Worm (Caenorhabditis elegans) whole organism, young adult: Measurements from ENCODE around the gene Y22D7AR.2.

ENCODE experiments used
- B0261.1 ChIP-seq: sonication (generic microtip); optimal IDR thresholded peaks from 2 replicates; lab custom pipeline; 2016; ENCODE audit warnings: mild to moderate bottlenecking, missing genetic modification characterization, moderate library complexity, missing compliant biosample characterization
- C17E4.6 ChIP-seq: fragments of 200-800 bp; sonication (Bioruptor generic); IDR thresholded peaks from 2 replicates; pipeline ENCODE4 v1.3.6; 2022; ENCODE audit warnings: missing genetic modification reagents, missing genetic modification characterization, missing compliant biosample characterization
- F57A8.1 ChIP-seq: fragments of 200-800 bp; sonication (Bioruptor generic); optimal IDR thresholded peaks from 2 replicates; lab custom pipeline; 2018; ENCODE audit warnings: mild to moderate bottlenecking, missing genetic modification characterization, moderate library complexity, missing compliant biosample characterization
- Y53F4B.3 ChIP-seq: fragments of 200-800 bp; sonication (Bioruptor generic); IDR thresholded peaks from 2 replicates; pipeline ENCODE4 v1.3.6; 2022; ENCODE audit warnings: missing genetic modification reagents, missing genetic modification characterization, missing compliant biosample characterization
- Y95B8A.8 ChIP-seq: fragments of 200-800 bp; sonication (Bioruptor generic); IDR thresholded peaks from 2 replicates; pipeline ENCODE4 v1.3.6; 2022; ENCODE audit warnings: missing genetic modification reagents, missing genetic modification characterization, missing compliant biosample characterization
- aptf-2 ChIP-seq: fragments of 200-800 bp; sonication (Bioruptor generic); conservative IDR thresholded peaks from 2 replicates; pipeline ENCODE4 v1.3.6; 2022; ENCODE audit warnings: missing genetic modification reagents, missing genetic modification characterization, missing compliant biosample characterization
- athp-1 ChIP-seq: sonication (generic microtip); optimal IDR thresholded peaks from 2 replicates; lab custom pipeline; 2017; ENCODE audit warnings: mild to moderate bottlenecking, missing genetic modification characterization, missing compliant biosample characterization
- cebp-1 ChIP-seq, 2 experiments: fragments of 200-800 bp in 1 of 2; sonication (Bioruptor generic) in 1 of 2; sonication (generic microtip) in 1 of 2; IDR thresholded peaks in 1 of 2; optimal IDR thresholded peaks in 1 of 2; 2 replicates each; pipeline versions ENCODE4 v1.3.6 to Lab custom; 2017 to 2022; ENCODE audit warnings: missing compliant biosample characterization in 2 of 2, missing genetic modification characterization in 2 of 2, mild to moderate bottlenecking in 1 of 2, missing genetic modification reagents in 1 of 2, moderate library complexity in 1 of 2
- chd-7 ChIP-seq: sonication (generic microtip); optimal IDR thresholded peaks from 2 replicates; lab custom pipeline; 2016; ENCODE audit warnings: mild to moderate bottlenecking, missing genetic modification characterization, moderate library complexity, missing compliant biosample characterization
- die-1 ChIP-seq: sonication (generic microtip); optimal IDR thresholded peaks from 2 replicates; lab custom pipeline; 2016; ENCODE audit warnings: missing genotype, mild to moderate bottlenecking, missing genetic modification characterization, missing compliant biosample characterization
- dox-1 ChIP-seq: fragments of 200-800 bp; sonication (Bioruptor generic); IDR thresholded peaks from 2 replicates; pipeline ENCODE4 v1.3.6; 2022; ENCODE audit warnings: missing genetic modification reagents, missing genetic modification characterization, missing compliant biosample characterization
- egl-18 ChIP-seq: fragments of 200-800 bp; sonication (Bioruptor generic); IDR thresholded peaks from 2 replicates; pipeline ENCODE4 v1.3.6; 2022; ENCODE audit warnings: missing genetic modification reagents, missing genetic modification characterization, missing compliant biosample characterization
- him-1 ChIP-seq: sonication (generic microtip); optimal IDR thresholded peaks from 2 replicates; lab custom pipeline; 2016; ENCODE audit warnings: missing genotype, missing genetic modification reagents, missing genetic modification characterization, missing compliant biosample characterization
- hmg-1.2 ChIP-seq: fragments of 200-800 bp; sonication (Bioruptor generic); IDR thresholded peaks from 2 replicates; pipeline ENCODE4 v1.3.6; 2022; ENCODE audit warnings: missing genetic modification reagents, missing genetic modification characterization, missing compliant biosample characterization
- lag-1 ChIP-seq: fragments of 200-800 bp; sonication (Bioruptor generic); IDR thresholded peaks from 2 replicates; pipeline ENCODE4 v1.3.6; 2022; ENCODE audit warnings: missing genetic modification reagents, missing genetic modification characterization, missing compliant biosample characterization
- let-526 ChIP-seq: fragments of 200-800 bp; sonication (Bioruptor generic); IDR thresholded peaks from 2 replicates; pipeline ENCODE4 v1.3.6; 2022; ENCODE audit warnings: missing genetic modification reagents, missing genetic modification characterization, missing compliant biosample characterization
- lin-26 ChIP-seq: fragments of 200-800 bp; sonication (Bioruptor generic); IDR thresholded peaks from 2 replicates; pipeline ENCODE4 v1.3.6; 2022; ENCODE audit warnings: missing genetic modification reagents, missing genetic modification characterization, missing compliant biosample characterization
- lin-54 ChIP-seq: fragments of 200-800 bp; sonication (Bioruptor generic); optimal IDR thresholded peaks from 2 replicates; lab custom pipeline; 2018; ENCODE audit warnings: mild to moderate bottlenecking, missing genetic modification characterization, missing compliant biosample characterization
- madf-6 ChIP-seq: fragments of 200-800 bp; sonication (Bioruptor generic); IDR thresholded peaks from 2 replicates; pipeline ENCODE4 v1.3.6; 2022; ENCODE audit warnings: missing genetic modification reagents, missing genetic modification characterization, missing compliant biosample characterization
- madf-8 ChIP-seq: fragments of 200-800 bp; sonication (Bioruptor generic); conservative IDR thresholded peaks from 2 replicates; pipeline ENCODE4 v1.3.6; 2022; ENCODE audit warnings: missing genetic modification reagents, missing genetic modification characterization, missing compliant biosample characterization
- mxl-1 ChIP-seq: sonication (generic microtip); optimal IDR thresholded peaks from 2 replicates; lab custom pipeline; 2016; ENCODE audit warnings: missing genetic modification characterization, missing compliant biosample characterization
- nfya-1 ChIP-seq: sonication (generic microtip); optimal IDR thresholded peaks from 2 replicates; lab custom pipeline; 2017; ENCODE audit warnings: antibody characterized with exemption, missing compliant biosample characterization, missing genetic modification characterization, borderline replicate concordance; ENCODE audit not compliant: insufficient read depth
- nfya-2 ChIP-seq: fragments of 200-800 bp; sonication (Bioruptor generic); IDR thresholded peaks from 2 replicates; pipeline ENCODE4 v1.3.6; 2022; ENCODE audit warnings: missing genetic modification reagents, missing genetic modification characterization, missing compliant biosample characterization
- nhr-27 ChIP-seq: fragments of 200-800 bp; sonication (Bioruptor generic); optimal IDR thresholded peaks from 2 replicates; lab custom pipeline; 2018; ENCODE audit warnings: mild to moderate bottlenecking, missing genetic modification characterization, moderate library complexity, missing compliant biosample characterization
- nhr-90 ChIP-seq: sonication (generic microtip); optimal IDR thresholded peaks from 2 replicates; lab custom pipeline; 2016; ENCODE audit warnings: missing genotype, mild to moderate bottlenecking, missing genetic modification characterization, missing compliant biosample characterization
- pbrm-1 ChIP-seq: fragments of 200-800 bp; sonication (Bioruptor generic); IDR thresholded peaks from 2 replicates; pipeline ENCODE4 v1.3.6; 2022; ENCODE audit warnings: missing genetic modification reagents, missing genetic modification characterization, missing compliant biosample characterization
- rcor-1 ChIP-seq: fragments of 200-800 bp; sonication (Bioruptor generic); IDR thresholded peaks from 2 replicates; pipeline ENCODE4 v1.3.6; 2022; ENCODE audit warnings: missing genetic modification reagents, missing genetic modification characterization, missing compliant biosample characterization
- rec-8 ChIP-seq, 2 experiments: sonication (generic microtip); optimal IDR thresholded peaks; 2 replicates each; lab custom pipeline; 2016; ENCODE audit warnings: mild to moderate bottlenecking in 2 of 2, missing genetic modification characterization in 2 of 2, missing genetic modification reagents in 2 of 2, missing genotype in 2 of 2, missing biosample characterization in 1 of 2, missing compliant biosample characterization in 1 of 2, moderate library complexity in 1 of 2
- rpc-1 ChIP-seq, 2 experiments: fragments of 150-350 bp in 1 of 2; sonication (generic microtip) in 1 of 2; optimal IDR thresholded peaks; 2 replicates each; lab custom pipeline; 2014 to 2018; ENCODE audit warnings: missing biosample characterization in 1 of 2, missing genetic modification characterization in 1 of 2, missing genetic modification reagents in 1 of 2, missing genotype in 1 of 2
- sea-2 ChIP-seq: fragments of 200-800 bp; sonication (Bioruptor generic); IDR thresholded peaks from 2 replicates; pipeline ENCODE4 v1.3.6; 2022; ENCODE audit warnings: missing genetic modification characterization, missing compliant biosample characterization
- snpc-1.3 ChIP-seq: sonication (generic microtip); optimal IDR thresholded peaks from 2 replicates; lab custom pipeline; 2017; ENCODE audit warnings: missing genetic modification characterization, mild to moderate bottlenecking, missing compliant biosample characterization, antibody characterized with exemption, moderate library complexity, missing genotype, missing genetic modification reagents; ENCODE audit not compliant: insufficient read depth
- snpc-3.4 ChIP-seq: sonication (generic microtip); optimal IDR thresholded peaks from 2 replicates; lab custom pipeline; 2017; ENCODE audit warnings: missing genetic modification characterization, mild to moderate bottlenecking, missing compliant biosample characterization, antibody characterized with exemption, moderate library complexity, missing genotype, missing genetic modification reagents
- tbp1 ChIP-seq: fragments of 200-800 bp; sonication (Bioruptor generic); optimal IDR thresholded peaks from 2 replicates; lab custom pipeline; 2018; ENCODE audit warnings: mild to moderate bottlenecking, missing genetic modification characterization, missing compliant biosample characterization
- unc-130 ChIP-seq: sonication (generic microtip); optimal IDR thresholded peaks from 2 replicates; lab custom pipeline; 2016; ENCODE audit warnings: missing genetic modification reagents, missing genetic modification characterization, missing compliant biosample characterization
- ztf-18 ChIP-seq: sonication (generic microtip); optimal IDR thresholded peaks from 2 replicates; lab custom pipeline; 2016; ENCODE audit warnings: missing genotype, mild to moderate bottlenecking, missing genetic modification characterization, missing compliant biosample characterization
- ztf-25 ChIP-seq: fragments of 200-800 bp; sonication (Bioruptor generic); IDR thresholded peaks from 2 replicates; pipeline ENCODE4 v1.3.6; 2022; ENCODE audit warnings: missing genetic modification reagents, missing genetic modification characterization, missing compliant biosample characterization

Y22D7AR.2 gene

DNA sequence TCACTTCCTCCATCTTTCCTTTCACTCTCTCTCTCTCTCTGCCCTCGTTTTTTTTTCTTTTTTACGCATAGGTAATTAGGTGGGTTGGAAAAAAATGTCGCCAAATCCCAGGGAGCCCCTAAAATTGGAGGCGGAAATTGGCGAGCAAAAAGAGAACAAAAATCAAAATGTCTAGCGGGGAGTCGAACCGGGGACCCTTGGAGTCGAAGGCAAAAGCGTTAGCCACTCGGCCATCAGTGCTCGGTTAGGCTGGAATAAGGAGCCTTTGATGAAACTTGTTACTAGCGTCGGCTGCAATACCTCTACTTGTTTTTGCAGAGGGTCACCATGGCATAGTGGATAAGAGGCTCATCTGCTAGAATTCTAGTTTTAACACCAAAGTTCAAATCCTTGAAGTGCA lies 37.3 kb downstream of the Y22D7AR.2 start (continued):
- peak; percentile 7 for TF ChIP-seq mxl-1 (tag; lab: Kevin White, UChicago)
- peak; percentile 20 for TF ChIP-seq F57A8.1 (GFP tag; lab: Kevin White, UChicago)
- TF ChIP-seq madf-6 (GFP tag; lab: Robert Waterston, UW), result peak; percentile 20; the same call in 1 of the 2 replicates
- no peak for TF ChIP-seq nfya-1
- TF ChIP-seq die-1, result peak; percentile 54
- TF ChIP-seq aptf-2 (GFP tag; lab: Robert Waterston, UW), result no peak
- peak; percentile 48 for TF ChIP-seq pbrm-1
- TF ChIP-seq chd-7 (tag; lab: Kevin White, UChicago), result peak; percentile 22
- no peak for TF ChIP-seq Y53F4B.3 (GFP tag; lab: Robert Waterston, UW)
- peak; percentile 31; the same call in 1 of the 2 replicates for TF ChIP-seq dox-1 (GFP tag; lab: Robert Waterston, UW)
- TF ChIP-seq B0261.1, result peak; percentile 68
- TF ChIP-seq, all 124 proteins: peak for 26

DNA sequence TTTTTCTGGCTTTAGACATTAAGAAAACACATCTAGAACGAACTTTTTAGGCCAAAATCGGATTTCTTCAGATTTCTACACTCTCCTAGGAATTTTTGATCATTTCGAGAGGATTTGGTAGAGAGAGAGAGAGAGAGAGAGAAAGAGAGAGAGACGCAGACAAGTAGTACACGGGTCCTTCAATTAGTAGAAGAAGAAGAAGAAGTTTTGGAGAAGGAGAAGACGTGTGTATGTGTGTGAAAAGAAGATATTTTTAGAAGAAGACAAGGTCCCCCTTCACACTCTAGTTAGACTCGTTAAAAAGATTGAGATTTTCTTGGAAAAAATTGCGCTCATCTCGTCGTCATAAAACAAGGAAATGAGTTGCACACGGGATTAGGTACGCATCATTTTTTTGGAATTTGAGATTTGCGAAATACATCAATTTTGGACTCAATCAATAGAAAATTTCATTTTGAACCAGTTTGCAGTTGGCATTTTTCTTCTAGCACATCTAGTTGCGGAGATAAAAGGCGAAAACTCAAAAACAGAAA lies 37.8 kb downstream of the Y22D7AR.2 start:
- TF ChIP-seq snpc-1.3 (tag; lab: Kevin White, UChicago) (no peak), nfya-2 (no peak), B0261.1 (peak; percentile 6), aptf-2 (GFP tag; lab: Robert Waterston, UW) (no peak), egl-18 (GFP tag; lab: Robert Waterston, UW) (no peak), unc-130 (GFP tag; lab: Kevin White, UChicago) (no peak), ztf-18 (tag; lab: Kevin White, UChicago) (no peak), lag-1 (GFP tag; lab: Robert Waterston, UW) (no peak), nhr-27 (tag; lab: Kevin White, UChicago) (no peak)
- TF ChIP-seq, all 124 proteins: peak for 1

DNA sequence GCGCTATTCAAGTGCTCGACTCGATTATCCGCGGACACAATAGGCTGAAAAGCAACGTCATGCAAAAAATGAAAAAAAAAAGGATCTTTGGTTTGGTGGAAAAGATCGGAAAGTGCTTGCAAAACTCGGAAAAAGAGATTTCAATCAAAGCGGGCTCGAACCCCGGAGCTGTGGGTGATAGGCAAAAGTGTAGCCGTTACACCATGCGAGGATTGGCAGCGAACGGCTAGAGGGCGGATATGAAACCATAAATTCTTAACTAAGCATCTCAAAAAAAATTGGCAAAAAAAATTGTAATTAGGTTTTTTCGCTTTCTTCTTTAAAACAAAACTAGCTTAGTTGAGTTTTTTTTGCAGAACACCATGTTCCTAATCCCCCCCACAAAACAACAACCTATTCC lies 38.7 kb downstream of the Y22D7AR.2 start:
- peak; percentile 17 for TF ChIP-seq rec-8 (tag; optimal IDR thresholded peaks at IDR 0.05; lab: Kevin White, UChicago)
- TF ChIP-seq lin-26 (GFP tag; lab: Robert Waterston, UW), result peak; percentile 78
- TF ChIP-seq him-1 (tag; lab: Kevin White, UChicago), result peak; percentile 31
- TF ChIP-seq rpc-1 (optimal IDR thresholded peaks at IDR 0.05; lab: Kevin White, UChicago), result peak; percentile 72
- peak; percentile 90 for TF ChIP-seq rpc-1 (tag; optimal IDR thresholded peaks at IDR 0.05; lab: Kevin White, UChicago)
- no peak for TF ChIP-seq cebp-1 (GFP tag; IDR thresholded peaks at IDR 0.05; lab: Robert Waterston, UW)
- TF ChIP-seq cebp-1 (tag; optimal IDR thresholded peaks at IDR 0.05; lab: Kevin White, UChicago), result peak; percentile 4
- TF ChIP-seq die-1, result peak; percentile 72
- TF ChIP-seq hmg-1.2, result 0 out of 2 replicates have a peak, but pooled peaks have one; percentile 11
- peak; percentile 52 for TF ChIP-seq ztf-18 (tag; lab: Kevin White, UChicago)
- no peak for TF ChIP-seq ztf-25 (GFP tag; lab: Robert Waterston, UW)
- TF ChIP-seq B0261.1, result peak; percentile 71
- no peak for TF ChIP-seq sea-2 (GFP tag; lab: Robert Waterston, UW)
- TF ChIP-seq nhr-90 (tag; lab: Kevin White, UChicago), result peak; percentile 66
- no peak for TF ChIP-seq let-526 (GFP tag; lab: Robert Waterston, UW)
- TF ChIP-seq C17E4.6, result no peak
- TF ChIP-seq rcor-1 (GFP tag; lab: Robert Waterston, UW), result no peak
- TF ChIP-seq Y95B8A.8, result 0 out of 2 replicates have a peak, but pooled peaks have one; percentile 17
- peak; percentile 91 for TF ChIP-seq tbp1 (GFP tag; lab: Kevin White, UChicago)
- TF ChIP-seq madf-8 (GFP tag; lab: Robert Waterston, UW), result no peak
- TF ChIP-seq snpc-3.4, result peak; percentile 29
- peak; percentile 42 for TF ChIP-seq chd-7 (tag; lab: Kevin White, UChicago)
- TF ChIP-seq athp-1 (tag; lab: Kevin White, UChicago), result peak; percentile 20
- peak; percentile 28 for TF ChIP-seq lin-54 (GFP tag; lab: Kevin White, UChicago)
